3 fruit fly cellular contexts compared by ENCODE assay signal in genomic region chr3R:23425107-23425506, dm6.
A peak's percentile ranks its signal among the peaks of the same experiment; 100 is the strongest.
TF ChIP-seq lines count a peak whose summit lies in the region.

No protein-coding gene starts in this region.

TF ChIP-seq in whole organism, prepupa, 60 proteins besides CTCF, POLR2A, EP300 and RAD21 (continues in another document):
- TF ChIP-seq fkh (GFP tag; optimal IDR thresholded peaks at IDR 0.05; lab: Kevin White, UChicago), result no peak
- TF ChIP-seq Ets21C (GFP tag; optimal IDR thresholded peaks at IDR 0.05; lab: Kevin White, UChicago), result peak; percentile 19
- peak; percentile 50 for TF ChIP-seq Smox (GFP tag; optimal IDR thresholded peaks at IDR 0.05; lab: Kevin White, UChicago)
- TF ChIP-seq dsx (GFP tag; optimal IDR thresholded peaks at IDR 0.05; lab: Kevin White, UChicago; ENCODE audit: poor library complexity, severe bottlenecking), result no peak
- TF ChIP-seq Blimp-1 (GFP tag; optimal IDR thresholded peaks at IDR 0.05; lab: Kevin White, UChicago), result peak; percentile 62
- no peak for TF ChIP-seq CG6808 (GFP tag; optimal IDR thresholded peaks at IDR 0.05; lab: Kevin White, UChicago)
- TF ChIP-seq CG6854 (GFP tag; optimal IDR thresholded peaks at IDR 0.05; lab: Kevin White, UChicago), result no peak
- no peak for TF ChIP-seq CG11762 (GFP tag; optimal IDR thresholded peaks at IDR 0.05; lab: Kevin White, UChicago; ENCODE audit: insufficient read depth)
- TF ChIP-seq CG3032 (tag; optimal IDR thresholded peaks at IDR 0.05; lab: Kevin White, UChicago), result no peak
- TF ChIP-seq CG1621 (tag; optimal IDR thresholded peaks at IDR 0.05; lab: Kevin White, UChicago), result no peak
- TF ChIP-seq CG11902 (GFP tag; optimal IDR thresholded peaks at IDR 0.05; lab: Kevin White, UChicago), result peak; percentile 18
- TF ChIP-seq topi (GFP tag; optimal IDR thresholded peaks at IDR 0.05; lab: Kevin White, UChicago), result peak; percentile 39
- peak; percentile 37 for TF ChIP-seq CG3919 (GFP tag; optimal IDR thresholded peaks at IDR 0.05; lab: Kevin White, UChicago)
- peak; percentile 60 for TF ChIP-seq Hr39 (GFP tag; optimal IDR thresholded peaks at IDR 0.05; lab: Kevin White, UChicago)
- no peak for TF ChIP-seq CG4318 (GFP tag; optimal IDR thresholded peaks at IDR 0.05; lab: Kevin White, UChicago)
- TF ChIP-seq Eip93F (GFP tag; optimal IDR thresholded peaks at IDR 0.05; lab: Kevin White, UChicago), result no peak
- TF ChIP-seq CG6276 (GFP tag; optimal IDR thresholded peaks at IDR 0.05; lab: Kevin White, UChicago), result no peak
- TF ChIP-seq ss (GFP tag; optimal IDR thresholded peaks at IDR 0.05; lab: Kevin White, UChicago), result no peak
- TF ChIP-seq Sox102F (GFP tag; optimal IDR thresholded peaks at IDR 0.05; lab: Kevin White, UChicago), result peak; percentile 35
- peak; percentile 38 for TF ChIP-seq CG8632 (GFP tag; optimal IDR thresholded peaks at IDR 0.05; lab: Kevin White, UChicago)
- TF ChIP-seq Ets96B (tag; optimal IDR thresholded peaks at IDR 0.05; lab: Kevin White, UChicago), result no peak
- no peak for TF ChIP-seq fd85E (GFP tag; optimal IDR thresholded peaks at IDR 0.05; lab: Kevin White, UChicago)
- TF ChIP-seq Hr38 (GFP tag; optimal IDR thresholded peaks at IDR 0.05; lab: Kevin White, UChicago), result no peak
- TF ChIP-seq CG6792 (GFP tag; optimal IDR thresholded peaks at IDR 0.05; lab: Kevin White, UChicago), result peak; percentile 51
- TF ChIP-seq OdsH (GFP tag; optimal IDR thresholded peaks at IDR 0.05; lab: Kevin White, UChicago), result peak; percentile 14
- TF ChIP-seq svp (GFP tag; lab: Kevin White, UChicago), result peak; percentile 91
- peak; percentile 32 for TF ChIP-seq Eip75B (GFP tag; optimal IDR thresholded peaks at IDR 0.05; lab: Kevin White, UChicago)
- TF ChIP-seq Sox15 (GFP tag; optimal IDR thresholded peaks at IDR 0.05; lab: Kevin White, UChicago), result peak; percentile 32
- TF ChIP-seq acj6 (GFP tag; optimal IDR thresholded peaks at IDR 0.05; lab: Kevin White, UChicago), result peak; percentile 35
- no peak for TF ChIP-seq vri (GFP tag; optimal IDR thresholded peaks at IDR 0.05; lab: Kevin White, UChicago)
- TF ChIP-seq Sox14 (GFP tag; optimal IDR thresholded peaks at IDR 0.05; lab: Kevin White, UChicago), result peak; percentile 18

TF ChIP-seq in whole organism, pupa, 21 proteins besides CTCF, POLR2A, EP300 and RAD21:
- TF ChIP-seq Pif1B (GFP tag; optimal IDR thresholded peaks at IDR 0.05; lab: Kevin White, UChicago) (no peak), Snoo (tag; optimal IDR thresholded peaks at IDR 0.05; lab: Kevin White, UChicago) (peak; percentile 9)

TF ChIP-seq in whole organism, wandering third instar larva, 38 proteins besides CTCF, POLR2A, EP300 and RAD21:
- TF ChIP-seq h (GFP tag; optimal IDR thresholded peaks at IDR 0.05; lab: Kevin White, UChicago), result peak; percentile 18
- TF ChIP-seq Sp1 (GFP tag; optimal IDR thresholded peaks at IDR 0.05; lab: Kevin White, UChicago), result peak; percentile 36
- no peak for TF ChIP-seq sv (GFP tag; optimal IDR thresholded peaks at IDR 0.05; lab: Kevin White, UChicago)
- TF ChIP-seq fru (GFP tag; optimal IDR thresholded peaks at IDR 0.05; lab: Kevin White, UChicago), result peak; percentile 53
- TF ChIP-seq dsf (GFP tag; optimal IDR thresholded peaks at IDR 0.05; lab: Kevin White, UChicago; ENCODE audit: borderline replicate concordance), result no peak
- TF ChIP-seq HLH106 (tag; optimal IDR thresholded peaks at IDR 0.05; lab: Kevin White, UChicago), result peak; percentile 30
- TF ChIP-seq ey (GFP tag; optimal IDR thresholded peaks at IDR 0.05; lab: Kevin White, UChicago), result peak; percentile 4
- peak; percentile 58 for TF ChIP-seq woc (GFP tag; optimal IDR thresholded peaks at IDR 0.05; lab: Kevin White, UChicago)

Comparison
In these comparisons a context has a peak if more than half of its experiments do, and no peak if none do; other contexts are left out.
1. Of the 1 proteins assayed by ChIP-seq in both whole organism, prepupa and whole organism, wandering third instar larva: peak only in whole organism, prepupa: OdsH; only in whole organism, wandering third instar larva: none; in both: none; in neither: 0.